Fruit fly (Drosophila melanogaster) whole organism, wandering third instar larva: ENCODE data around the gene Rpn10.

Source experiments
- Abd-B ChIP-seq: fragments of >200 bp; optimal IDR thresholded peaks from 2 replicates; lab custom pipeline; 2017; ENCODE audit warnings: missing biosample characterization, missing genetic modification characterization
- CG32264 ChIP-seq: fragments of 200-800 bp; sonication (Bioruptor generic); optimal IDR thresholded peaks from 2 replicates; lab custom pipeline; 2016; ENCODE audit warnings: missing biosample characterization, missing genetic modification characterization
- CG9705 ChIP-seq: fragments of 200-800 bp; sonication (Bioruptor generic); optimal IDR thresholded peaks from 2 replicates; lab custom pipeline; 2018; ENCODE audit warnings: missing biosample characterization, mild to moderate bottlenecking, missing genetic modification characterization
- CrebA ChIP-seq: fragments of 200-800 bp; sonication (Bioruptor generic); optimal IDR thresholded peaks from 2 replicates; lab custom pipeline; 2016; ENCODE audit warnings: missing biosample characterization, mild to moderate bottlenecking, missing genetic modification characterization, borderline replicate concordance
- Dfd ChIP-seq: fragments of >200 bp; optimal IDR thresholded peaks from 2 replicates; lab custom pipeline; 2017; ENCODE audit warnings: missing biosample characterization, missing genetic modification characterization
- Dif ChIP-seq: fragments of 200-275, 200-300 bp; sonication (Bioruptor generic); optimal IDR thresholded peaks from 2 replicates; lab custom pipeline; 2018; ENCODE audit warnings: missing biosample characterization, missing genetic modification characterization; ENCODE audit not compliant: partially characterized antibody
- GATAd ChIP-seq: sonication (Bioruptor generic); optimal IDR thresholded peaks from 2 replicates; lab custom pipeline; 2016; ENCODE audit warnings: missing biosample characterization, missing genetic modification characterization
- HLH106 ChIP-seq: fragments of 200-800 bp; optimal IDR thresholded peaks from 3 replicates; lab custom pipeline; 2019; ENCODE audit warnings: missing biosample characterization, mild to moderate bottlenecking, missing genetic modification characterization, moderate library complexity
- Hnf4 ChIP-seq: fragments of 200-800 bp; sonication (Bioruptor generic); optimal IDR thresholded peaks from 2 replicates; lab custom pipeline; 2016; ENCODE audit warnings: missing biosample characterization, mild to moderate bottlenecking, missing genetic modification characterization
- Hr78 ChIP-seq: fragments of >200 bp; optimal IDR thresholded peaks from 2 replicates; lab custom pipeline; 2017; ENCODE audit warnings: missing biosample characterization, missing genetic modification characterization
- Hr83 ChIP-seq: fragments of 200-300 bp; sonication (Bioruptor generic); optimal IDR thresholded peaks from 2 replicates; lab custom pipeline; 2016; ENCODE audit warnings: missing biosample characterization, mild to moderate bottlenecking, missing genetic modification characterization, moderate library complexity; ENCODE audit not compliant: poor library complexity, severe bottlenecking
- Jra ChIP-seq: sonication (Bioruptor generic); optimal IDR thresholded peaks from 2 replicates; lab custom pipeline; 2016; ENCODE audit warnings: missing biosample characterization, missing genetic modification characterization
- OdsH ChIP-seq: fragments of 200-800 bp; sonication (Bioruptor generic); optimal IDR thresholded peaks from 2 replicates; lab custom pipeline; 2016; ENCODE audit warnings: missing biosample characterization, mild to moderate bottlenecking, missing genetic modification characterization
- Rel ChIP-seq, 2 experiments: fragments of 200-800 bp; sonication (Bioruptor generic) in 1 of 2; optimal IDR thresholded peaks; 2 replicates in 1 of 2; 3 replicates in 1 of 2; lab custom pipeline; 2016 to 2019; ENCODE audit warnings: mild to moderate bottlenecking in 2 of 2, missing biosample characterization in 2 of 2, missing genetic modification characterization in 2 of 2, moderate library complexity in 1 of 2
- Sp1 ChIP-seq: fragments of 200-800 bp; sonication (Bioruptor generic); optimal IDR thresholded peaks from 3 replicates; lab custom pipeline; 2019; ENCODE audit warnings: missing biosample characterization, mild to moderate bottlenecking, missing genetic modification characterization, moderate library complexity
- br ChIP-seq: fragments of 200-800 bp; sonication (Bioruptor generic); optimal IDR thresholded peaks from 2 replicates; lab custom pipeline; 2016; ENCODE audit warnings: missing biosample characterization, missing genetic modification characterization
- brk ChIP-seq: fragments of 200-800 bp; sonication (Bioruptor generic); optimal IDR thresholded peaks from 2 replicates; lab custom pipeline; 2016; ENCODE audit warnings: missing biosample characterization, mild to moderate bottlenecking, missing genetic modification characterization
- dmrt93B ChIP-seq: fragments of 200-800 bp; sonication (Bioruptor generic); optimal IDR thresholded peaks from 2 replicates; lab custom pipeline; 2018; ENCODE audit warnings: missing biosample characterization, mild to moderate bottlenecking, missing genetic modification characterization
- dsf ChIP-seq: sonication (Bioruptor generic); optimal IDR thresholded peaks from 2 replicates; lab custom pipeline; 2016; ENCODE audit warnings: missing biosample characterization, missing genetic modification characterization, borderline replicate concordance
- ey ChIP-seq: fragments of 200-800 bp; sonication (Bioruptor generic); optimal IDR thresholded peaks from 2 replicates; lab custom pipeline; 2016; ENCODE audit warnings: missing biosample characterization, missing genetic modification characterization
- foxo ChIP-seq, 2 experiments: fragments of 200-800 bp; sonication (Bioruptor generic); optimal IDR thresholded peaks; 2 replicates in 1 of 2; 3 replicates in 1 of 2; lab custom pipeline; 2016 to 2017; ENCODE audit warnings: missing biosample characterization in 2 of 2, missing genetic modification characterization in 2 of 2
- fru ChIP-seq: fragments of 200-800 bp; sonication (Bioruptor generic); optimal IDR thresholded peaks from 3 replicates; lab custom pipeline; 2016; ENCODE audit warnings: missing biosample characterization, mild to moderate bottlenecking, missing genetic modification characterization
- jim ChIP-seq: fragments of 175-275, 200-325 bp; sonication (Bioruptor generic); optimal IDR thresholded peaks from 2 replicates; lab custom pipeline; 2016; ENCODE audit warnings: missing biosample characterization, mild to moderate bottlenecking, missing genetic modification characterization
- lola ChIP-seq: fragments of >200 bp; optimal IDR thresholded peaks from 2 replicates; lab custom pipeline; 2017; ENCODE audit warnings: missing biosample characterization, missing genetic modification characterization
- pan ChIP-seq: fragments of >200 bp; optimal IDR thresholded peaks from 2 replicates; lab custom pipeline; 2017
- psq ChIP-seq: fragments of 200-800 bp; sonication (Bioruptor generic); optimal IDR thresholded peaks from 3 replicates; lab custom pipeline; 2017; ENCODE audit warnings: missing biosample characterization, mild to moderate bottlenecking, missing genetic modification characterization, moderate library complexity
- sage ChIP-seq: fragments of 200-800 bp; sonication (Bioruptor generic); optimal IDR thresholded peaks from 2 replicates; lab custom pipeline; 2016; ENCODE audit warnings: missing biosample characterization, mild to moderate bottlenecking, missing genetic modification characterization
- sv ChIP-seq: fragments of 200-800 bp; sonication (Bioruptor generic); optimal IDR thresholded peaks from 3 replicates; lab custom pipeline; 2016; ENCODE audit warnings: missing biosample characterization, missing genetic modification characterization
- tai ChIP-seq: sonication (Bioruptor generic); optimal IDR thresholded peaks from 2 replicates; lab custom pipeline; 2016; ENCODE audit warnings: missing biosample characterization, missing genetic modification characterization
- usp ChIP-seq: fragments of >200 bp; optimal IDR thresholded peaks from 2 replicates; lab custom pipeline; 2017; ENCODE audit warnings: missing biosample characterization, missing genetic modification characterization

The Rpn10 gene

dm6 chr3L:21523059-21523836 is 13.6 kb upstream of the Rpn10 start, which contains the start of gene CG7611:
TSS of gene CG7611 (plus strand) at chr3L:21523186.
- TF ChIP-seq Abd-B (GFP tag; lab: Kevin White, UChicago) (no peak), tai (GFP tag; lab: Kevin White, UChicago) (no peak), psq (GFP tag; lab: Kevin White, UChicago) (peak; percentile 6), pan (no peak), CG9705 (no peak), Jra (GFP tag; lab: Kevin White, UChicago) (no peak), sage (GFP tag; lab: Kevin White, UChicago) (peak; percentile 49), Rel (GFP tag; optimal IDR thresholded peaks at IDR 0.05; lab: Kevin White, UChicago) (no peak), Rel (tag; optimal IDR thresholded peaks at IDR 0.05; lab: Kevin White, UChicago) (peak; percentile 27), foxo (GFP tag; optimal IDR thresholded peaks at IDR 0.05; lab: Kevin White, UChicago) (no peak), CrebA (GFP tag; lab: Kevin White, UChicago) (no peak), Hnf4 (GFP tag; lab: Kevin White, UChicago) (no peak), CG32264 (no peak), Sp1 (GFP tag; lab: Kevin White, UChicago) (no peak), brk (GFP tag; lab: Kevin White, UChicago) (no peak), HLH106 (tag; lab: Kevin White, UChicago) (no peak), Hr83 (no peak), jim (GFP tag; lab: Kevin White, UChicago) (no peak)
- TF ChIP-seq, all 38 proteins: peak for 3

- TF ChIP-seq Hnf4 (GFP tag; lab: Kevin White, UChicago), result peak; percentile 34
- peak; percentile 15 for TF ChIP-seq psq (GFP tag; lab: Kevin White, UChicago)
- TF ChIP-seq sage (GFP tag; lab: Kevin White, UChicago), result peak; percentile 47
- peak; percentile 19 for TF ChIP-seq OdsH (GFP tag; lab: Kevin White, UChicago)
- no peak for TF ChIP-seq CG32264
- no peak for TF ChIP-seq foxo (GFP tag; optimal IDR thresholded peaks at IDR 0.05; lab: Kevin White, UChicago)
Observed at dm6 chr3L:21524071-21524889, 12.5 kb upstream of the Rpn10 start.

- TF ChIP-seq Dfd (GFP tag; lab: Kevin White, UChicago), result no peak
- peak; percentile 21 for TF ChIP-seq brk (GFP tag; lab: Kevin White, UChicago)
Observed at dm6 chr3L:21529108-21529507, 7.7 kb upstream of the Rpn10 start, which contains the start of gene Arv1. TSS of gene Arv1 (minus strand) at chr3L:21529333.

- TF ChIP-seq GATAd (GFP tag; lab: Kevin White, UChicago), result no peak
- TF ChIP-seq pan, result no peak
- TF ChIP-seq Rel (GFP tag; optimal IDR thresholded peaks at IDR 0.05; lab: Kevin White, UChicago), result no peak
- peak; percentile 41 for TF ChIP-seq Rel (tag; optimal IDR thresholded peaks at IDR 0.05; lab: Kevin White, UChicago)
- TF ChIP-seq Dfd (GFP tag; lab: Kevin White, UChicago), result no peak
Observed at dm6 chr3L:21533270-21533948, 3.4 kb upstream of the Rpn10 start, which contains the start of gene Mkrn1. TSS of gene Mkrn1 (minus strand) at chr3L:21533713.

dm6 chr3L:21534360-21534759 is 2.4 kb upstream of the Rpn10 start, which contains the start of gene ppk5:
TSS of gene ppk5 (plus strand) at chr3L:21534660.
- no peak for TF ChIP-seq GATAd (GFP tag; lab: Kevin White, UChicago)
- no peak for TF ChIP-seq sv (GFP tag; lab: Kevin White, UChicago)
- TF ChIP-seq Dif, result no peak
- no peak for TF ChIP-seq dmrt93B (GFP tag; lab: Kevin White, UChicago)
- no peak for TF ChIP-seq fru (GFP tag; lab: Kevin White, UChicago)
- no peak for TF ChIP-seq psq (GFP tag; lab: Kevin White, UChicago)
- no peak for TF ChIP-seq br (GFP tag; lab: Kevin White, UChicago)
- TF ChIP-seq dsf (GFP tag; lab: Kevin White, UChicago), result no peak
- TF ChIP-seq jim (GFP tag; lab: Kevin White, UChicago), result no peak
- TF ChIP-seq usp (GFP tag; lab: Kevin White, UChicago), result no peak
- TF ChIP-seq ey (GFP tag; lab: Kevin White, UChicago), result no peak
- TF ChIP-seq Dfd (GFP tag; lab: Kevin White, UChicago), result no peak
- TF ChIP-seq CG32264, result no peak
- TF ChIP-seq brk (GFP tag; lab: Kevin White, UChicago), result no peak
- no peak for TF ChIP-seq Hr78 (GFP tag; lab: Kevin White, UChicago)
- TF ChIP-seq lola (GFP tag; lab: Kevin White, UChicago), result no peak
- TF ChIP-seq Hr83, result no peak
